Fruit fly (Drosophila melanogaster): ENCODE results near the gene Ada1-2.

DNA sequence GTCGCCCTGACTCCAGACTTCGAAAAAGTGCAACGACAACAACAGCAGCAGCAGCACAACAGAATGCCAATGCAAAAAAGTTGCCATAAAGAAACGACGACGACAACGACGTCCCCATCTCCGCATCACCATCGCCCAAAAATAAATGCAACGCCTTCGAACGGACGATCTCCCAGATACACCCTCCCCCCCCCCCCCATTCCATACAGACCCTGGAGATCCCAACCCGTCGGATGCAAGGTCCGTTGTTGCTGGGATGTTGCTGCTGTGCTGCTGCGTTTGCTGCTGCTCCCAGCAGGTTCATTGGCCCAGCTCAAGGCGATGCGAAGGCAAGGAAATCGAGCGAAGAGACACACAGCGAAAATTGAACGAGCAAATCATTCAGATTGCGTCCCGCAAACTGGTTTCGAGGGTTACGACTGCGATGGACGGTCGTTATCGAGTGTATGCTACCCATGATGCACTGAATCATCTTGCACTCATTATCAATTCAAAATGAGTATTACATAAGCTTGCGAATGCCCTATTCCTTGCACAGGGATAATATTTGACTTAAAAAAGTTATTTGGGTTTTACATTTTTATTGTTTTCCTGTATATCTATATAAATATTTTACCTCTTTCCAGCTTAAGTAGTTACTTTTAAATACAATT, 21.2 kb downstream of the Ada1-2 start:
- TF ChIP-seq CG6808 (GFP tag; optimal IDR thresholded peaks at IDR 0.05) (peak; percentile 81), CG11294 (GFP tag; IDR thresholded peaks at IDR 0.05) (no peak), OdsH (GFP tag; optimal IDR thresholded peaks at IDR 0.05) (no peak), CG15336 (GFP tag; IDR thresholded peaks at IDR 0.05) (no peak), CG16779 (tag; optimal IDR thresholded peaks at IDR 0.05) (no peak), Eip93F (GFP tag; optimal IDR thresholded peaks at IDR 0.05) (no peak), salr (GFP tag; optimal IDR thresholded peaks at IDR 0.05) (peak in 1 of 2 experiments; percentile 17)
